Fruit fly (Drosophila melanogaster) Kc167 (cell line): Measurements from ENCODE around the gene Eaat1.

Experiments
- Myc ChIP-seq: fragments of >200 bp; optimal IDR thresholded peaks from 2 replicates; lab custom pipeline; 2017; ENCODE audit warnings: missing external identifiers
- Sin3A ChIP-seq: fragments of >200 bp; optimal IDR thresholded peaks from 2 replicates; lab custom pipeline; 2018; ENCODE audit warnings: missing external identifiers
- h ChIP-seq: fragments of >200 bp; optimal IDR thresholded peaks from 3 replicates; lab custom pipeline; 2018; ENCODE audit warnings: missing external identifiers
- insv ChIP-seq: fragments of >200 bp; optimal IDR thresholded peaks from 3 replicates; lab custom pipeline; 2018; ENCODE audit warnings: missing external identifiers
- psq ChIP-seq: fragments of >200 bp; optimal IDR thresholded peaks from 2 replicates; lab custom pipeline; 2017; ENCODE audit warnings: missing external identifiers
- ttk ChIP-seq: sonication (Bioruptor generic); optimal IDR thresholded peaks from 2 replicates; lab custom pipeline; 2017; ENCODE audit warnings: missing external identifiers

Eaat1 gene

dm6 chr2L:9333300-9333876 lies at the start of gene Eaat1:
Gene Eaat1 (plus strand): TSS chr2L:9333567.
- TF ChIP-seq h (lab: Kevin White, UChicago) (no peak), insv (no peak), psq (lab: Kevin White, UChicago) (no peak)

- no peak for TF ChIP-seq Myc (lab: Kevin White, UChicago)
Observed at dm6 chr2L:9321022-9321421, 12.3 kb upstream of the Eaat1 start.

dm6 chr2L:9327444-9327843 lies 5.9 kb upstream of the Eaat1 start, which contains the start of gene CG17005:
Gene CG17005 (plus strand): TSS chr2L:9327744.
- no peak for TF ChIP-seq Sin3A (lab: Kevin White, UChicago)
- TF ChIP-seq insv = no peak
- no peak for TF ChIP-seq h (lab: Kevin White, UChicago)
- no peak for TF ChIP-seq ttk
- TF ChIP-seq psq (lab: Kevin White, UChicago) = no peak
- no peak for TF ChIP-seq Myc (lab: Kevin White, UChicago)

dm6 chr2L:9330628-9331027 lies 2.7 kb upstream of the Eaat1 start, which contains the start of gene Cks30A:
Gene Cks30A (plus strand): TSS chr2L:9330763.
- TF ChIP-seq ttk (no peak), h (lab: Kevin White, UChicago) (no peak), Myc (lab: Kevin White, UChicago) (no peak), psq (lab: Kevin White, UChicago) (no peak), Sin3A (lab: Kevin White, UChicago) (no peak), insv (no peak)

dm6 chr2L:9338852-9339251 lies 5.5 kb downstream of the Eaat1 start:
- no peak for TF ChIP-seq Myc (lab: Kevin White, UChicago)
- TF ChIP-seq h (lab: Kevin White, UChicago) = no peak
- TF ChIP-seq insv = no peak
- TF ChIP-seq Sin3A (lab: Kevin White, UChicago) = no peak
- TF ChIP-seq psq (lab: Kevin White, UChicago) = no peak
- TF ChIP-seq ttk = no peak

- TF ChIP-seq insv (no peak), ttk (no peak), Sin3A (lab: Kevin White, UChicago) (no peak), psq (lab: Kevin White, UChicago) (no peak), h (lab: Kevin White, UChicago) (no peak)
Observed at dm6 chr2L:9341960-9342359, 8.6 kb downstream of the Eaat1 start.

dm6 chr2L:9342532-9342931 lies 9.2 kb downstream of the Eaat1 start, which contains the start of gene CG3748:
Gene CG3748 (plus strand): TSS chr2L:9342832.
- TF ChIP-seq ttk = no peak
- TF ChIP-seq insv = no peak
- no peak for TF ChIP-seq psq (lab: Kevin White, UChicago)
- TF ChIP-seq h (lab: Kevin White, UChicago) = no peak
- TF ChIP-seq Sin3A (lab: Kevin White, UChicago) = no peak
- TF ChIP-seq Myc (lab: Kevin White, UChicago) = no peak

- no peak for TF ChIP-seq h (lab: Kevin White, UChicago)
- TF ChIP-seq psq (lab: Kevin White, UChicago) = no peak
- TF ChIP-seq Myc (lab: Kevin White, UChicago) = no peak
- TF ChIP-seq insv = no peak
- TF ChIP-seq ttk = no peak
- TF ChIP-seq Sin3A (lab: Kevin White, UChicago) = no peak
Observed at dm6 chr2L:9349246-9349645, 15.9 kb downstream of the Eaat1 start, which contains the start of gene CG43350. Gene CG43350 (plus strand): TSS chr2L:9349546.

dm6 chr2L:9350170-9350569 lies 16.8 kb downstream of the Eaat1 start, which contains the start of gene CG13110:
Gene CG13110 (plus strand): TSS chr2L:9350470.
- no peak for TF ChIP-seq Sin3A (lab: Kevin White, UChicago)
- TF ChIP-seq insv = no peak
- no peak for TF ChIP-seq psq (lab: Kevin White, UChicago)
- TF ChIP-seq ttk = no peak
- TF ChIP-seq Myc (lab: Kevin White, UChicago) = no peak
- TF ChIP-seq h (lab: Kevin White, UChicago) = no peak

dm6 chr2L:9367340-9367739 lies 34.0 kb downstream of the Eaat1 start, which contains the start of gene CG34181:
Gene CG34181 (plus strand): TSS chr2L:9367640.
- TF ChIP-seq h (lab: Kevin White, UChicago) (no peak), ttk (no peak), Sin3A (lab: Kevin White, UChicago) (no peak), Myc (lab: Kevin White, UChicago) (no peak), insv (no peak), psq (lab: Kevin White, UChicago) (no peak)

dm6 chr2L:9369724-9370123 lies 36.4 kb downstream of the Eaat1 start:
- TF ChIP-seq insv (no peak), psq (lab: Kevin White, UChicago) (no peak), Sin3A (lab: Kevin White, UChicago) (no peak), h (lab: Kevin White, UChicago) (no peak), ttk (no peak), Myc (lab: Kevin White, UChicago) (no peak)

dm6 chr2L:9377789-9378188 lies 44.4 kb downstream of the Eaat1 start:
- no peak for TF ChIP-seq Myc (lab: Kevin White, UChicago)
- no peak for TF ChIP-seq insv
- TF ChIP-seq ttk = no peak
- TF ChIP-seq psq (lab: Kevin White, UChicago) = no peak
- TF ChIP-seq h (lab: Kevin White, UChicago) = no peak
- no peak for TF ChIP-seq Sin3A (lab: Kevin White, UChicago)

dm6 chr2L:9386270-9386669 lies 52.9 kb downstream of the Eaat1 start:
- TF ChIP-seq Sin3A (lab: Kevin White, UChicago) (no peak), ttk (no peak), insv (no peak), h (lab: Kevin White, UChicago) (no peak), Myc (lab: Kevin White, UChicago) (no peak), psq (lab: Kevin White, UChicago) (no peak)
